Worm (Caenorhabditis elegans) whole organism, dauer: ENCODE data around the gene fbxc-32.
"Not testable (repeated sequence)": the region's sequence is repeated elsewhere in the genome, so short reads cannot be mapped to it uniquely, and the experiment has no call there.

Source experiments
- unc-62 ChIP-seq: sonication (generic microtip); optimal IDR thresholded peaks from 2 replicates; lab custom pipeline; 2017; ENCODE audit warnings: missing biosample characterization, missing genetic modification reagents, missing genetic modification characterization

Gene fbxc-32

DNA sequence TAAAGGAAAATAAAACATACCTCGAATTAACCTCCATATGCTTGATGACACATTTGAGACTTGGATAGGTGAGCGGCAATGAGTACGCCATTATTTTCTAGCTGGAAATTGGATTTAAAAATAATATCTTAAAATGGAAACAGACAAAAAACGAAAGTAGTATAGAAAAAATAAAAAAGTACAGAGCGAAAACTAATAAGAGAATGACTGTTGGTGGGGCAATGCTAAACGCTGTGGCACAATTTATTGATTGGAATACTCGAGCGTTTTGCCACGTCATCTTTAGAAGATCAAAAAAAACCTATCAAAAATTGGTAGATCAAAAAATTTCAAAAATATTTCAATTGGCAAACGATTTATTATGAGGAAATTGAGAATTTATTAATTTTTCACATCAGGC is at the start of gene fbxc-32:
Gene fbxc-32 (minus strand): TSS at position 101 of the 400 bp plus-strand sequence.
- no peak for TF ChIP-seq unc-62 (GFP tag; lab: Kevin White, UChicago)

DNA sequence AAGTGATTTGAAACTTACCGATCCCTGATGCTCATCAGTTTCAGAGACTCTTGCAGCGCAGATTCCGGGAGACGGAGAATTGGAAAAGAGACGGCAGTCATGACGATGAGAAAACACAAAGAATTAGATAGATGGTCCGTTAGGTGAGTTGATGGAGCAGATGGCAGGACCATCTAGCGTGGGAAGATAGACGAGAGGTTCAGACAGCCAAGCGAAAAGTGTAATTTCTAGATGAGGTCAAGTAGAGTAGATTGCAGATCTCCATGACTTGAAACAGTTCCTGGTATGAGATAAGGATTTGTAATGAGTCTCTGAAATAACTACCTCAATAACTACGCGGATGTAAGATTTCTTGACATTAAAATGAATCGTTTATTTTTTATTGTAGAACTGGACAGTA is 48.1 kb upstream of the fbxc-32 start, which contains the start of gene F45D11.11:
Gene F45D11.11 (minus strand): TSS at position 101 of the 400 bp plus-strand sequence.
- TF ChIP-seq unc-62 (GFP tag; lab: Kevin White, UChicago) = not testable (repeated sequence)

DNA sequence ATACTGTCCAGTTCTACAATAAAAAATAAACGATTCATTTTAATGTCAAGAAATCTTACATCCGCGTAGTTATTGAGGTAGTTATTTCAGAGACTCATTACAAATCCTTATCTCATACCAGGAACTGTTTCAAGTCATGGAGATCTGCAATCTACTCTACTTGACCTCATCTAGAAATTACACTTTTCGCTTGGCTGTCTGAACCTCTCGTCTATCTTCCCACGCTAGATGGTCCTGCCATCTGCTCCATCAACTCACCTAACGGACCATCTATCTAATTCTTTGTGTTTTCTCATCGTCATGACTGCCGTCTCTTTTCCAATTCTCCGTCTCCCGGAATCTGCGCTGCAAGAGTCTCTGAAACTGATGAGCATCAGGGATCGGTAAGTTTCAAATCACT is 46.2 kb upstream of the fbxc-32 start, which contains the start of gene F45D11.7:
Gene F45D11.7 (plus strand): TSS at position 301 of the 400 bp plus-strand sequence.
- not testable (repeated sequence) for TF ChIP-seq unc-62 (GFP tag; lab: Kevin White, UChicago)

DNA sequence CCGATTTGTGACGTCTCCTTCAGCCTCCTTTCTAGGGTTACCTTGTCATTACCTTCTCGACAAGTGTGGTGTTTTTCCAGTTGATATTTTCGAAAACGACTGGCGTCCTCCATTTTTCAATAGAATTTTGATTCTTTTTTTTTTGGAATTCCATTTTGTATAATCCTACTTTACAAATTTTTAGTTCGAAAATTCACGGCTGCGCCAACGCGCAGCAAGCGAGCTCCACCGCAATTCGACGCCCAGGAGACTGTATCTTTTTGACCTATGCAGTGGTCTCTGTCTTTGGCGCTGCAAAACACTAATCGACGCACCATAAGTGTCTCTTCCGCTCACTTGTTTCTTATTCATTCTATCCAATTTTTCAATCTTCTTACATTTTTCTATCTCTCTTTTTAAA is 43.3 kb upstream of the fbxc-32 start, which contains the start of gene fbxc-42:
Gene fbxc-42 (plus strand): TSS at position 301 of the 400 bp plus-strand sequence.
- TF ChIP-seq unc-62 (GFP tag; lab: Kevin White, UChicago) = no peak

DNA sequence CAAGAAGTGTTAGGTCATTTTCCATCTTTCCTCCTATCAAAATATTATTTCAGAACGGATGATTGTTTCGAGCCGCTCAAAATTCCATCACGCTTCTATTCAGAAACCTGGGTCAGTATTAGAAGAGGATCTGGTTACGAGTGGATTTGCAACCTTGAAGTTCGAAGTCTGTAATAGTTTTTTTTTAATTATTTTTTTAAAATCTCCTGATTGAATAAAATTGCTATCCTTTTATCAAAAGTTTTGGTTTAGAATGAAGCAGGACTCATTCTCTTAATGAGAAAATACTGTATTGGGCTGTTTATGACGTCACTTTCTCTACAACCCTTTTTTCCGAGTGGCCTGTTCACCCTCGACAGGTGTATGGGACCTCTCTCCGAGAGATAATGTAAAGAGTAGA is 40.4 kb upstream of the fbxc-32 start, which contains the start of gene fbxc-39:
Gene fbxc-39 (plus strand): TSS at position 301 of the 400 bp plus-strand sequence.
- no peak for TF ChIP-seq unc-62 (GFP tag; lab: Kevin White, UChicago)

DNA sequence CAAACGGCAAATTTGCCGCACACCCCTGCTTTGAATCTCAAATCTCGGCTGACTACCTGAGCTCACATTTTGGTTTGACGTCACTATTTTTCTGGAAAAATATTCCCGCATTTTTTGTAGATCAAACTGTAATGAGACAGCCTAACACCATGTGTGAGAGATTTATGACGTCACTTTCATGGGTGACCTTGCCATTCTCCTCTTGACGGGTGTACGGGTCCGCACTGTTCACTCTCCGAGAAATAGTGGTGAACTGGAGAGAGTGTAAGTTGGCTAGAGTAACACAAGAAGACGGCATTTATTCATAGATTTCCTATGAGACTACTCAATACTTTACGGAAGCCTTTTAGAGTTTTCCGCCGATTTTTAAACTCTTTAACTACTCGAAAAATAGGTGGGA is 37.7 kb upstream of the fbxc-32 start, which contains the start of gene fbxc-40:
Gene fbxc-40 (plus strand): TSS at position 301 of the 400 bp plus-strand sequence.
- TF ChIP-seq unc-62 (GFP tag; lab: Kevin White, UChicago) = not testable (repeated sequence)

DNA sequence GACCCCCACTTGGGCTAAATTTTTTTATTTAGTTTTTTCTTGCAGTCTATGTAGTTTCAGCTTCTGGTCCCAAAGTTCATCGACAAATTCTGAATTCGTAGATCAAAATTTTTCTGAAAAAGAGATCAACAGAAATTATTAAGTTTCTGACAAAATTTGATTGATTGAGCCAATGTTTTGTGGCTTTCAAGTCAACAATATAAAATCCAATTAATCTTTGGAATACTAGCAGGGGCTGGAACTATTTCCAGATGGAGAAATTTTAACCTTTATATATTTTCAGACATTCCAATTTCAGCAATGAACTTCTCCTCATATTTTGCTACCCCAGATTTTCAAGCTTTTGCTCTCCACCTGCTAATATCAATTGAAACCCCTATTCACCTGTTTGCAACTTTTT is 34.9 kb upstream of the fbxc-32 start, which contains the start of gene srh-274:
Gene srh-274 (plus strand): TSS at position 301 of the 400 bp plus-strand sequence.
- no peak for TF ChIP-seq unc-62 (GFP tag; lab: Kevin White, UChicago)

DNA sequence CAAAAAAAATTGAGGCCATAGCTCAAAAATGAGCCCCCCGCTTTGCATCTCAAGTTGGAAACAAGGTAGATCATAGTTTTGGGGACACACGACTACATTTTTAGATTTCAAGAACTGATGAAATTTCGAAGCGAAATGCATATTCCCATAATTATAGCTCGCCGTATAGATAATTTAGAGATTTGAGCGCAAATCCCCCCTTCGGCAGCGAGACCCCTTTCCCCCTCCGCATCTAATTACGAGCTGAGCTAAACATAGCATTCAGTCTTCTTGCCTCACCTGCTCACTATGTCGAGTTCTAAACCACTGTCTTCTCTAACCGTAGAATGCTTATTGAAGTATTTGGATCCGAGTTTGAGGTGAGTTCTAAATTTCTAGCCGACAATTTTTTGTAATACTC is 31.1 kb upstream of the fbxc-32 start, which contains the start of the genes fbxc-17 and fbxc-15:
Gene fbxc-17 (minus strand): TSS at position 101 of the 400 bp plus-strand sequence.
Gene fbxc-15 (plus strand): TSS at position 289 of the 400 bp plus-strand sequence.
- TF ChIP-seq unc-62 (GFP tag; lab: Kevin White, UChicago) = no peak

DNA sequence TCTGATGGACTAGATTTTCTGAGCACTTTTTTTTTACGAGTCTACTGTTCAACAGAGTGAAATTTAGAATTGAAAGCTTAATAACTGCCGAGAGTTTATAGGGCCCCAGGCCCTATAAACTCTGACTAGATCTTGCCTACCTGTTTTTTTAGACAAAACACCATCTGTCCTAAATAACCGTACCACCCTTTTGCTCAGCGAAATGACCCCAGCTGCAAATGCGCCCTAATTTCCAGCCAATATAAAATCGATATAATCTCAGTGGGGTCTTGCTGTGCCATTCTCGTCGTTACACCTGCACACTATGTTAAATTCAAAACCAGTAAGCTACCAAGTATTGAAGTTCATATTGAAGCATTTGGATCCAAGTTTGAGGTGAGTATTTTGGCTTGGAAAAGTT is 26.0 kb upstream of the fbxc-32 start, which contains the start of gene fbxc-14:
Gene fbxc-14 (plus strand): TSS at position 301 of the 400 bp plus-strand sequence.
- no peak for TF ChIP-seq unc-62 (GFP tag; lab: Kevin White, UChicago)

DNA sequence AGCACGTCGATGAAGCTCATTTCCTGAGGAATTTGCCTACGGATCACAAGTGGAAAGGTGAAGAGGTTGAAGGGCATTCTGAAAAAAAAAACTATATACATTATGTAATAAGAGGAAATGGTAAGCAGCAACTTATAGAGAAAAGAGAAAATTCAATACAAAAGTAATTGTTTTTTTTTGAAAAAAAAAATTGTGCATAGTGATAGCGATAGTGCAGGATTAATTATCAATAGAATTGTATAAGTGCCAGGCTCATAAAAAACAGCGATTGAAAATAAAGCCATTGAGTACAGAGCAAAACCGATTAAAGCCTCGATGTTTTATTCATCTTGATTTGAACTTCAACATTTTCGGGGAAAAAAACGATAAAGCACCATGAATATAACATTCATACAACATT is 24.9 kb upstream of the fbxc-32 start, which contains the start of gene C32B5.15:
Gene C32B5.15 (minus strand): TSS at position 101 of the 400 bp plus-strand sequence.
- TF ChIP-seq unc-62 (GFP tag; lab: Kevin White, UChicago) = no peak

DNA sequence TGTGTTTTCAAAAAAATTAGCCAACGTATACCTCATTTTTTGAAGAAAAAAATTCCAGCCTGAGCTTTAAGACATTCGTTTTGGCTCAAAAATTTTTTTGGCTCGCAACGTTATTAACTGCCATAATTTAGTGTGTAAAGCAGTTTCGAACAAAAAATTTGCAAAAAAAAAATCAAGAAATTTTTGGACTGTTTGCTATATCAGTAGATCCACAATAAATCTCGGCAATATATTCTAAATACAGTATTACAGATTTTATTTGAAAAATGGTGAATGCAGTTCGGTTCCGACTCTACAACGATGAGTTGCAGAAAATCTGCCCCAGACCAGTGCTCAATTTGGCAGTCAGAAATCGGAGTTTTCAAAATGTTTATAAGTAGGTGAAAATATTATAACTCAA is 20.1 kb upstream of the fbxc-32 start, which contains the start of gene C32B5.6:
Gene C32B5.6 (plus strand): TSS at position 301 of the 400 bp plus-strand sequence.
- TF ChIP-seq unc-62 (GFP tag; lab: Kevin White, UChicago) = not testable (repeated sequence)

DNA sequence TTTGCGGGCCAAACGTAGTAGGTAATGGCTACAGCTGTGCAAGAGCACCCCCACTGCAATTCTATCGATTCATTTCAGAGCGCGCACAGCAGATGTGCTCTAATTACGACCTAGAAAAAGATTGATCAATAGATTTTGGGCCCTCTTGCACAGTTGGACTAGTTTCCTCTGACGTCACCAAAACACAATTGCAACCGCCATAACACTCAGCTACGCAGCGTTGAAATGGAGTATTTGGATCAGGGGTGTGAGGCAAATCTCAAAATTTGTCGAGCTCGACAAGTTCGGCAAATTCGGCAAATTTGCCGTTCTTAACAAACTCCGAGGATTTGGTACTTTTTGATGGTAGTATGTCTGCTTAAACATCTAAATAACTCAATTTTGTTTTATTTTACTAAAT is 19.0 kb upstream of the fbxc-32 start, which contains the start of gene fbxc-18:
Gene fbxc-18 (minus strand): TSS at position 101 of the 400 bp plus-strand sequence.
- TF ChIP-seq unc-62 (GFP tag; lab: Kevin White, UChicago) = not testable (repeated sequence)

DNA sequence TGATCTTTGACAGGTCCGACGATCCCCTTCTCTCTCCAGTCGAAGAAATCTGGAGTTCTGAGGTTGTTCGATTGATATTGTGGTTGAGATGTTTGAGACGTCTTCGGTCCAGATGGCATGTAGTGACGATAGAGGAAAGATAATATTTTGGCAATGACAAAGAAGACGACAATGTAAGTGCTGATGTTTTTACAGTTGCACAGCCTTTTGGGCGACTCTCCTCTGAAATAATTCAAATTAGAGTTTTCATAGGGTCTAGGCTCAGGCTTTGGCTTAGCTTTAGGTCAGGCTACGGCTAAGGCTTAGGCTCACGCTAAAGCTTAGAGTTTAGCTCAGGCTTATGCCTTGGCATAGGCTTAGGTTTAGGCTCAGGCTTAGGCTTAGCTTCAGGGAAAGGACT is 14.0 kb upstream of the fbxc-32 start, which contains the start of gene C32B5.13:
Gene C32B5.13 (minus strand): TSS at position 101 of the 400 bp plus-strand sequence.
- no peak for TF ChIP-seq unc-62 (GFP tag; lab: Kevin White, UChicago)

DNA sequence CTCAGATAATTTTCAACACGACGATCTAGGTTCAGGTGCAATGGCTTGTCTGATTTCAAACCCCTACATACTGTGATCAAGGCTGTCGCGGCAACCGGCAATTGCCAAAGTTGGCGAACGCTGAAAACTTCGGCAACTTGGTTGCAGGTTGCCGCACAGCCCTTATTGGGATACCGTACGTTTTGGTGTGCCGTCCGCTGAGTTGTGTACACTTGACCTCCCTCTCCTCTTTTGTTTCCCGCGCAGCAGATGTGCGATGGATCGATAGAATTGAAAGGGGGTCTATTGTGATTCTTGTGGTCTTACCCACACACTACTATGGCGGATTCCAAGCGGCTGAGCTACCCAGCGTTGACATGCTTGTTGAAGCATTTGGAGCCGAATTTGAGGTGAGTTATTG is 12.2 kb upstream of the fbxc-32 start, which contains the start of the genes C32B5.18 and C32B5.7:
Gene C32B5.18 (plus strand): TSS at position 301 of the 400 bp plus-strand sequence.
Gene C32B5.7 (plus strand): TSS at position 311 of the 400 bp plus-strand sequence.
- no peak for TF ChIP-seq unc-62 (GFP tag; lab: Kevin White, UChicago)

DNA sequence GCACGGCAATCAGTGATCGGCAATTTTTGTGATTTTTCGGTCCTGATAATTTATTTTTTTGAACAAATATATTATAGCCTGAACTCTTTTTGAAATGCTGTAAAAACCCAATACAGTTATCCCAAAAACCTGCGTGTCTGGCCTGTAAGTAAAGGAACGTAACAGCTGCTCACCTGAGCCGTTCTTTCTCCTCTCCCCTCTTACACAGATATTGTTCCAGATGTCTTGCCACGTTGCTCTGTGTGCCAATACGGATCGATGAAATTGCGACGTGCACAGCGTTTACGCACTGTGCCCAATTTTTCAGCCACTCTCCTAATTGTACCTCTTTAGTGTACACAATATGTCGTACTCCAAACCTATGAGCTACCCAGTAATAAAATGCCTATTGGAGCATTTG is 10.6 kb upstream of the fbxc-32 start, which contains the start of gene sdz-4:
Gene sdz-4 (plus strand): TSS at position 301 of the 400 bp plus-strand sequence.
- TF ChIP-seq unc-62 (GFP tag; lab: Kevin White, UChicago) = no peak

DNA sequence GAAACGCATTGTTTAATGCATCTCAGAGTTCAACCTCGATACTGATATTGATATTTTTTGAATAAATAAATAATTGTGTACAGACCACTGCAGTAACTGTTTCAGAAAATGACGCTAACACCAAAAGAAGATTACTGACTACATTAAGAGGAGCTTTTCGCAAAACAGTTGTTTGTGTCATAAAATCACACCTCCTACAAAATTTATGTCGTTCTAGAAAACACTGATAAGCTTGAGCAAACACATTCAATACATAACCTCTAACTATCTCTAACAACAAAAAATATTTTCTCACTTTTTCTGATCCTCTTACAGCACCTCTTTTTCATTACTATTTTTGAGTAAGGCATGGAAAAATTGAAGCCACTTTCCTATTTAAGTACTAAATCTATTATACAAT is 6.6 kb upstream of the fbxc-32 start, which contains the start of gene fbxc-7:
Gene fbxc-7 (plus strand): TSS at position 301 of the 400 bp plus-strand sequence.
- TF ChIP-seq unc-62 (GFP tag; lab: Kevin White, UChicago) = not testable (repeated sequence)
